Worm (Caenorhabditis elegans): ENCODE measurements around the gene T01E8.8.

- TF ChIP-seq nhr-12 (tag; optimal IDR thresholded peaks at IDR 0.05), result no peak
- no peak for TF ChIP-seq elt-3 (tag; optimal IDR thresholded peaks at IDR 0.05)
- no peak for TF ChIP-seq ces-1 (GFP tag; optimal IDR thresholded peaks at IDR 0.05)
- TF ChIP-seq elt-1 (tag; optimal IDR thresholded peaks at IDR 0.05; ENCODE audit: borderline replicate concordance, insufficient read depth), result no peak
- no peak for TF ChIP-seq tbx-8 (GFP tag; optimal IDR thresholded peaks at IDR 0.05)
- no peak for TF ChIP-seq nhr-28 (tag; optimal IDR thresholded peaks at IDR 0.05)
- TF ChIP-seq unc-62 (GFP tag; optimal IDR thresholded peaks at IDR 0.05), result no peak
- TF ChIP-seq zip-8 (tag; optimal IDR thresholded peaks at IDR 0.05), result no peak
- no peak for TF ChIP-seq ceh-83 (GFP tag; optimal IDR thresholded peaks at IDR 0.05)
- TF ChIP-seq nhr-76 (tag; optimal IDR thresholded peaks at IDR 0.05), result no peak
Measured at ce11 chrII:10234398-10234797, 3.3 kb downstream of the T01E8.8 start, which contains the start of gene ubxn-5.

Measured in whole organism, mixed stage, embryonic.